Worm (Caenorhabditis elegans) whole organism, mixed stage, embryonic: Measurements from ENCODE around the gene wrt-10.

Experiments used
- M03D4.4 ChIP-seq: sonication (generic microtip); optimal IDR thresholded peaks from 2 replicates; lab custom pipeline; 2017; ENCODE audit warnings: mild to moderate bottlenecking, missing genetic modification characterization, missing compliant biosample characterization
- blmp-1 ChIP-seq: fragments of 150-350 bp; optimal IDR thresholded peaks from 2 replicates; lab custom pipeline; 2014; ENCODE audit warnings: missing biosample characterization, missing genetic modification characterization
- ceh-39 ChIP-seq: fragments of 150-350 bp; optimal IDR thresholded peaks from 2 replicates; lab custom pipeline; 2014; ENCODE audit warnings: missing biosample characterization, missing genetic modification characterization
- ceh-43 ChIP-seq: fragments of 200-800 bp; sonication (Bioruptor generic); optimal IDR thresholded peaks from 2 replicates; lab custom pipeline; 2018; ENCODE audit warnings: mild to moderate bottlenecking, missing genetic modification characterization, moderate library complexity, missing compliant biosample characterization
- ceh-83 ChIP-seq: fragments of 200-800 bp; sonication (Bioruptor generic); optimal IDR thresholded peaks from 2 replicates; lab custom pipeline; 2018; ENCODE audit warnings: mild to moderate bottlenecking, missing genetic modification characterization, missing compliant biosample characterization
- ces-1 ChIP-seq: fragments of 150-350 bp; optimal IDR thresholded peaks from 2 replicates; lab custom pipeline; 2014; ENCODE audit warnings: missing biosample characterization, missing genetic modification reagents, missing genetic modification characterization
- cnd-1 ChIP-seq: fragments of 200-800 bp; sonication (Bioruptor generic); optimal IDR thresholded peaks from 2 replicates; lab custom pipeline; 2018; ENCODE audit warnings: mild to moderate bottlenecking, missing genetic modification characterization, missing compliant biosample characterization
- drap-1 ChIP-seq: fragments of 200-800 bp; sonication (Bioruptor generic); optimal IDR thresholded peaks from 3 replicates; lab custom pipeline; 2018; ENCODE audit warnings: mild to moderate bottlenecking, missing genetic modification characterization, missing compliant biosample characterization
- elt-1 ChIP-seq: sonication (generic microtip); optimal IDR thresholded peaks from 2 replicates; lab custom pipeline; 2017; ENCODE audit warnings: missing genetic modification characterization, mild to moderate bottlenecking, missing compliant biosample characterization, antibody characterized with exemption, moderate library complexity, borderline replicate concordance; ENCODE audit not compliant: insufficient read depth
- elt-3 ChIP-seq: fragments of 150-350 bp; optimal IDR thresholded peaks from 2 replicates; lab custom pipeline; 2014; ENCODE audit warnings: missing biosample characterization, missing genetic modification characterization
- flh-1 ChIP-seq: fragments of 200-800 bp; sonication (Bioruptor generic); optimal IDR thresholded peaks from 2 replicates; lab custom pipeline; 2018; ENCODE audit warnings: mild to moderate bottlenecking, missing genetic modification characterization, moderate library complexity, missing compliant biosample characterization
- ham-2 ChIP-seq: fragments of 200-800 bp; sonication (Bioruptor generic); optimal IDR thresholded peaks from 2 replicates; lab custom pipeline; 2018; ENCODE audit warnings: mild to moderate bottlenecking, missing genetic modification characterization, missing compliant biosample characterization
- hlh-1 ChIP-seq: fragments of 150-350 bp; optimal IDR thresholded peaks from 2 replicates; lab custom pipeline; 2014; ENCODE audit warnings: missing biosample characterization, missing genetic modification reagents, missing genetic modification characterization
- lin-13 ChIP-seq: fragments of 150-350 bp; optimal IDR thresholded peaks from 2 replicates; lab custom pipeline; 2014; ENCODE audit warnings: missing biosample characterization, missing genetic modification characterization
- lin-32 ChIP-seq: fragments of 200-800 bp; sonication (Bioruptor generic); optimal IDR thresholded peaks from 2 replicates; lab custom pipeline; 2018; ENCODE audit warnings: mild to moderate bottlenecking, missing genetic modification characterization, missing compliant biosample characterization
- lsy-2 ChIP-seq: fragments of 150-350 bp; optimal IDR thresholded peaks from 2 replicates; lab custom pipeline; 2014; ENCODE audit warnings: missing biosample characterization, missing genetic modification characterization
- mab-5 ChIP-seq: fragments of 150-350 bp; optimal IDR thresholded peaks from 2 replicates; lab custom pipeline; 2014; ENCODE audit warnings: missing biosample characterization, missing genetic modification characterization
- mep-1 ChIP-seq: fragments of 150-350 bp; optimal IDR thresholded peaks from 2 replicates; lab custom pipeline; 2017; ENCODE audit warnings: missing biosample characterization, missing genetic modification reagents, missing genetic modification characterization, inconsistent platforms
- mls-2 ChIP-seq: sonication (generic microtip); optimal IDR thresholded peaks from 2 replicates; lab custom pipeline; 2016; ENCODE audit warnings: mild to moderate bottlenecking, missing genetic modification characterization, moderate library complexity, missing compliant biosample characterization
- nhr-12 ChIP-seq: fragments of 150-350 bp; optimal IDR thresholded peaks from 2 replicates; lab custom pipeline; 2014; ENCODE audit warnings: missing biosample characterization, missing genetic modification characterization
- nhr-2 ChIP-seq: fragments of 150-350 bp; optimal IDR thresholded peaks from 2 replicates; lab custom pipeline; 2014; ENCODE audit warnings: missing biosample characterization, missing genetic modification characterization
- nhr-237 ChIP-seq: fragments of 150-350 bp; optimal IDR thresholded peaks from 2 replicates; lab custom pipeline; 2014; ENCODE audit warnings: missing biosample characterization, missing genetic modification characterization
- nhr-28 ChIP-seq: fragments of 150-350 bp; optimal IDR thresholded peaks from 2 replicates; lab custom pipeline; 2014; ENCODE audit warnings: missing biosample characterization, missing genetic modification characterization
- nhr-76 ChIP-seq: sonication (generic microtip); optimal IDR thresholded peaks from 2 replicates; lab custom pipeline; 2017; ENCODE audit warnings: missing biosample characterization, missing genetic modification characterization
- pha-4 ChIP-seq: fragments of 150-350 bp; optimal IDR thresholded peaks from 2 replicates; lab custom pipeline; 2018; ENCODE audit warnings: missing biosample characterization, missing genetic modification reagents, missing genetic modification characterization
- sem-2 ChIP-seq: fragments of 200-800 bp; sonication (Bioruptor generic); optimal IDR thresholded peaks from 2 replicates; lab custom pipeline; 2018; ENCODE audit warnings: mild to moderate bottlenecking, missing genetic modification characterization, missing compliant biosample characterization
- snpc-4 ChIP-seq: fragments of 150-350 bp; optimal IDR thresholded peaks from 2 replicates; lab custom pipeline; 2014; ENCODE audit warnings: missing biosample characterization, missing genetic modification characterization
- sptf-1 ChIP-seq: sonication (generic microtip); optimal IDR thresholded peaks from 2 replicates; lab custom pipeline; 2017; ENCODE audit warnings: mild to moderate bottlenecking, missing genetic modification characterization, moderate library complexity, missing compliant biosample characterization
- tbx-8 ChIP-seq: fragments of 200-800 bp; sonication (Bioruptor generic); optimal IDR thresholded peaks from 2 replicates; lab custom pipeline; 2018; ENCODE audit warnings: mild to moderate bottlenecking, missing genetic modification characterization, moderate library complexity, missing compliant biosample characterization
- unc-120 ChIP-seq: sonication (generic microtip); optimal IDR thresholded peaks from 2 replicates; lab custom pipeline; 2017; ENCODE audit warnings: missing genetic modification characterization, missing compliant biosample characterization; ENCODE audit not compliant: poor library complexity, severe bottlenecking
- unc-39 ChIP-seq: fragments of 150-350 bp; optimal IDR thresholded peaks from 2 replicates; lab custom pipeline; 2014; ENCODE audit warnings: missing biosample characterization, missing genetic modification characterization
- unc-62 ChIP-seq: fragments of 150-350 bp; optimal IDR thresholded peaks from 2 replicates; lab custom pipeline; 2014; ENCODE audit warnings: missing biosample characterization, missing genetic modification reagents, missing genetic modification characterization
- zip-8 ChIP-seq: fragments of 150-350 bp; optimal IDR thresholded peaks from 2 replicates; lab custom pipeline; 2014; ENCODE audit warnings: missing biosample characterization, missing genetic modification characterization
- ztf-11 ChIP-seq: fragments of 150-350 bp; optimal IDR thresholded peaks from 2 replicates; lab custom pipeline; 2014; ENCODE audit warnings: missing biosample characterization, missing genetic modification characterization

The wrt-10 gene

ce11 chrII:7529078-7529683, 5.2 kb downstream of the wrt-10 start, which contains the start of gene ZK1290.5:
ZK1290.5 (plus strand) TSS chrII:7529643.
- TF ChIP-seq lin-13 (tag; lab: Kevin White, UChicago) (no peak), lsy-2 (tag; lab: Kevin White, UChicago) (no peak), sptf-1 (no peak), ceh-39 (tag; lab: Kevin White, UChicago) (no peak), unc-120 (tag; lab: Kevin White, UChicago) (peak; percentile 70), nhr-28 (tag; lab: Kevin White, UChicago) (no peak), ham-2 (GFP tag; lab: Kevin White, UChicago) (no peak), ceh-83 (GFP tag; lab: Kevin White, UChicago) (no peak), lin-32 (GFP tag; lab: Kevin White, UChicago) (no peak), ces-1 (GFP tag; lab: Kevin White, UChicago) (no peak), hlh-1 (peak; percentile 62), pha-4 (tag; lab: Kevin White, UChicago) (no peak), sem-2 (GFP tag; lab: Kevin White, UChicago) (no peak), ztf-11 (tag; lab: Kevin White, UChicago) (no peak), unc-39 (tag; lab: Kevin White, UChicago) (no peak), zip-8 (tag; lab: Kevin White, UChicago) (no peak), nhr-76 (no peak), nhr-237 (peak; percentile 46), unc-62 (GFP tag; lab: Kevin White, UChicago) (peak; percentile 76), tbx-8 (no peak), elt-1 (tag; lab: Kevin White, UChicago) (no peak)

DNA sequence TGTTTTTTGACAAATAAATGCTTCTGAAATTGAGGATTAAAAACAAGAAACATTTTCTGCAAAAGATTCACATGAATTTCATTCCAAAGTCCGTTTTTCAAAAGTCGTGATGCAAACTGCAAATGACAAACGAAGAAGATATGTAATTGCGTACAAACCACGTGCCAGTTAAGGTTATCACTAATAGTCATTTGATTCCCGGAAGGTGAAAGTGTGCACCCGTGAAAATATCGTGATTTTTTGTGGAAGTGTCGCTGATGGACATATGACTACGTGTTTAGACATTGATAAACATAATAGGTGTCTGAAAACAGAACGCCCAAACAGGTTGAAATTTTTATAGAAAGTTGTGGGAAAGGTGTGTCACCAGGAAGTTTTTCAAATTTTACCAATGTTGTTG, 6.2 kb downstream of the wrt-10 start:
- TF ChIP-seq nhr-12 (tag; lab: Kevin White, UChicago), result no peak
- no peak for TF ChIP-seq ceh-43 (GFP tag; lab: Kevin White, UChicago)
- no peak for TF ChIP-seq nhr-76

DNA sequence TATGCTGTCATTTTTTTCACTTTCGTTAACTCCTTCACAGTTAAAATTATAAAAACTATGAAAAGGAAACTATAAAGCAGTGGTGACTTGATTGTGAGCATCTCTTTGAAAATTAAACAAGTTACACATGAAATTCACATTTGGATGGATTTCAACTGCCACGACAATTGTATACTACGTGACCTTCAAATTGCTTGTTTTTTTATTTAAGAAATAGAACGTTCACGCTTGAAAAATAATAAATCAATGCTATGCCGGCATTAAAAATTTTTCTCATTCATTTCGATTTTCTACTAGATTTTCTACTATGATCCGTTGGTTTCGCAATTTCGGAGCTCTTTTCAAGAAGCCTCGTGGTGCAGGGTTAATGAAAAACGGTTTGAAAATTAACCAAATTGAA, 8.9 kb downstream of the wrt-10 start, which contains the start of the genes ZK1290.7 and rnh-1.1:
ZK1290.7 (minus strand) TSS at position 101 of the 400 bp plus-strand sequence.
rnh-1.1 (plus strand) TSS at position 281 of the 400 bp plus-strand sequence.
- TF ChIP-seq mls-2 (tag; lab: Kevin White, UChicago) (no peak), unc-62 (GFP tag; lab: Kevin White, UChicago) (no peak), lin-32 (GFP tag; lab: Kevin White, UChicago) (no peak), pha-4 (tag; lab: Kevin White, UChicago) (no peak), hlh-1 (no peak), nhr-28 (tag; lab: Kevin White, UChicago) (no peak), mep-1 (tag; lab: Kevin White, UChicago) (no peak), sptf-1 (no peak), ham-2 (GFP tag; lab: Kevin White, UChicago) (no peak), flh-1 (GFP tag; lab: Kevin White, UChicago) (no peak), ces-1 (GFP tag; lab: Kevin White, UChicago) (no peak), sem-2 (GFP tag; lab: Kevin White, UChicago) (no peak), drap-1 (GFP tag; lab: Kevin White, UChicago) (no peak), nhr-76 (no peak), blmp-1 (tag; lab: Kevin White, UChicago) (no peak), M03D4.4 (tag; lab: Kevin White, UChicago) (no peak), elt-3 (tag; lab: Kevin White, UChicago) (no peak), snpc-4 (no peak)

DNA sequence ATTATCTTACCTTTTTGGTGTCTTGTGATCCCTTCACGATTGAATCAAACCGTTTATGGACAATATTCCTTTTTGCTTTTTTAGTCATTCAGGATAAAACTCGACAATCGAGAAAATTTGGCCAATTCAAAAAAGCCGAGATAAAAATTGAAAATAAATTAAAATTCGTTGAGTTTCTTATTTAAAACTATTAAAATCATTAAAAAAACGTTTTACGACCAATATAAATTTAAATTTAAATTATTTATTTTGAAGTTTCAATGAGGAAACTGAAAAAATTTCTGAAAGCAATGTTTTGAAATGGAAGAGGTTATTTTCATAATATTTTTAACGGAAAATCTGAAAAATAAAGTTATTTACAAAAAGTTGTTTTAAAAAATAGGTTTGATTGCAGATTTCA, 11.1 kb downstream of the wrt-10 start, which contains the start of gene ZK1290.15:
ZK1290.15 (plus strand) TSS at position 301 of the 400 bp plus-strand sequence.
- TF ChIP-seq unc-62 (GFP tag; lab: Kevin White, UChicago) (no peak), nhr-28 (tag; lab: Kevin White, UChicago) (no peak), sem-2 (GFP tag; lab: Kevin White, UChicago) (no peak), mls-2 (tag; lab: Kevin White, UChicago) (no peak), elt-1 (tag; lab: Kevin White, UChicago) (no peak), lin-32 (GFP tag; lab: Kevin White, UChicago) (no peak), mab-5 (tag; lab: Kevin White, UChicago) (no peak), tbx-8 (no peak), ces-1 (GFP tag; lab: Kevin White, UChicago) (no peak), nhr-76 (no peak), M03D4.4 (tag; lab: Kevin White, UChicago) (no peak), lsy-2 (tag; lab: Kevin White, UChicago) (no peak), ham-2 (GFP tag; lab: Kevin White, UChicago) (no peak), flh-1 (GFP tag; lab: Kevin White, UChicago) (no peak), cnd-1 (tag; lab: Kevin White, UChicago) (no peak), lin-13 (tag; lab: Kevin White, UChicago) (no peak), nhr-2 (tag; lab: Kevin White, UChicago) (no peak), nhr-237 (no peak)
- TF ChIP-seq, all 35 proteins: peak for 0
